Worm (Caenorhabditis elegans): ENCODE data around the gene Y48A6B.7.

DNA sequence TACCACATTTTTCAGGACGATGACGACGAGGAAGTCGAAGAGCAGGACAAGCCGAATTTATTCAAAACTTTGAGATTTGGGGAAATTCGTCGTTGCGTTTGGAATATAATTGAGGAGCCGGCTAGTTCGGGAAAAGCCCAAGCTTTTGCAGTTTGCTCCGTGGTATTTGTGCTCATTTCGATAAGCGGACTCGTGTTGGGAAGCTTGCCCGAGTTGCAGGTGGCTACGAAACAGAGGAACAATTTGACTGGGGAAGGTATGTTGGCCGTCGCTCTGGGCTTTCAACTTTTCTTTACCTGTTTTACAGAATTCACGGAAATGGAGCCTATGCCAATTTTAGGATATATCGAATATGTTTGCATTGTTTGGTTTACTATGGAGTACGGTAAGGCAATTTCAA lies 4.1 kb downstream of the Y48A6B.7 start:
- TF ChIP-seq nhr-76 (tag; optimal IDR thresholded peaks at IDR 0.05), result no peak
- no peak for TF ChIP-seq ztf-11 (tag; optimal IDR thresholded peaks at IDR 0.05)
- TF ChIP-seq ham-2 (GFP tag; optimal IDR thresholded peaks at IDR 0.05), result no peak
- TF ChIP-seq unc-62 (GFP tag; optimal IDR thresholded peaks at IDR 0.05), result no peak

All from whole organism, mixed stage, embryonic.